Fruit fly (Drosophila melanogaster) S2 (cell line): Measurements from ENCODE around the gene pum.

Source experiments
- CG8478 ChIP-seq: fragments of >200 bp; optimal IDR thresholded peaks from 2 replicates; lab custom pipeline; 2018
- CTCF ChIP-seq, 2 experiments: fragments of >200 bp; optimal IDR thresholded peaks; 2 replicates each; lab custom pipeline; 2018

- TF ChIP-seq CG8478 (lab: Kevin White, UChicago): no peak
- TF ChIP-seq CTCF (optimal IDR thresholded peaks at IDR 0.05; lab: Kevin White, UChicago): no peak
Observed at dm6 chr3R:9046954-9047353, 190.5 kb downstream of the pum start.
